Fruit fly (Drosophila melanogaster) whole organism, wandering third instar larva: ENCODE results near the gene CG43098.

Experiments
- dmrt93B ChIP-seq: fragments of 200-800 bp; sonication (Bioruptor generic); optimal IDR thresholded peaks from 2 replicates; lab custom pipeline; 2018; ENCODE audit warnings: missing biosample characterization, mild to moderate bottlenecking, missing genetic modification characterization
- pan ChIP-seq: fragments of >200 bp; optimal IDR thresholded peaks from 2 replicates; lab custom pipeline; 2017
- psq ChIP-seq: fragments of 200-800 bp; sonication (Bioruptor generic); optimal IDR thresholded peaks from 3 replicates; lab custom pipeline; 2017; ENCODE audit warnings: missing biosample characterization, mild to moderate bottlenecking, missing genetic modification characterization, moderate library complexity
- sv ChIP-seq: fragments of 200-800 bp; sonication (Bioruptor generic); optimal IDR thresholded peaks from 3 replicates; lab custom pipeline; 2016; ENCODE audit warnings: missing biosample characterization, missing genetic modification characterization

- TF ChIP-seq psq (GFP tag; lab: Kevin White, UChicago) (no peak), pan (lab: Kevin White, UChicago) (no peak), sv (GFP tag; lab: Kevin White, UChicago) (no peak), dmrt93B (GFP tag; lab: Kevin White, UChicago) (no peak)
Measured at dm6 chr3L:3615082-3615481, 43.8 kb upstream of the CG43098 start, which contains the start of gene CG10357.
